Fruit fly (Drosophila melanogaster): ENCODE results near the gene Drsl3.

DNA sequence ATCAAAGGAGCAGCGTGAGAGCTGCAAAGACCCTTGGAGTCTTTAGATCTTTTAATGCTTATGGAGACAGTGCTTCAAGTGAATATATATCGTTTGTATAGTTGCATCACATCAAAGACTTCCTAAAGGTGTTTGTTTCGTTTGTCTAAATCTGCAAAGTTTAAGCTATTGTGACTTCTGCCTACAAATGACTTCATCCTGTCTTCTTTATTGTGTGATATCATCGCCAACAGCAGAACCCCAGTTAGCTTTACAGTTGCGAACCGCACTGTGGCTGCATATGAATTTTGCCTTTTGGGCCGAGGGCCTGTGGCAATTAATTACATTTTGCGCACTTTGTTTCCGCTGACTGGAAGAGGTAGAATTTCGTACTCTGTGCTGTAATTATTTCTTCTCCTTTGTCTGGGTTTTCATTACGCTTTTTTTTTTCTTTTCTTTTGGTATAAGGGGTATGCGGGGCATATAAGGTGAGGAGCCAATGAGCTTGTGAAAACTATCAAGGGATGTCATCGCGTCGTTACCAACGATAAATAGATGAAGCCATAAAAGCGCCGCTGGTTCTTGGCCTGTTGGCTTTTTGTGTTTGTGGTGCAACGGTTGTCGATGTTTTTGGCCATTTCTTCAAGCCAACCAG is 27.6 kb downstream of the Drsl3 start:
- TF ChIP-seq D19B (GFP tag; optimal IDR thresholded peaks at IDR 0.05) (no peak), stwl (tag; optimal IDR thresholded peaks at IDR 0.05) (no peak), insv (GFP tag; optimal IDR thresholded peaks at IDR 0.05) (no peak), CoRest (tag; optimal IDR thresholded peaks at IDR 0.05) (no peak), odd (GFP tag; optimal IDR thresholded peaks at IDR 0.05) (no peak), Atf6 (GFP tag; IDR thresholded peaks at IDR 0.05) (no peak), NC2β (GFP tag; optimal IDR thresholded peaks at IDR 0.05) (no peak), CG5953 (GFP tag; IDR thresholded peaks at IDR 0.05) (no peak), prd (optimal IDR thresholded peaks at IDR 0.05) (no peak), prd (GFP tag; IDR thresholded peaks at IDR 0.05) (no peak), jumu (GFP tag; optimal IDR thresholded peaks at IDR 0.05) (no peak), pnt (GFP tag; optimal IDR thresholded peaks at IDR 0.05) (no peak), Opbp (GFP tag; IDR thresholded peaks at IDR 0.05; ENCODE audit: partially characterized antibody) (no peak), Dll (GFP tag; IDR thresholded peaks at IDR 0.05; ENCODE audit: partially characterized antibody) (no peak), gem (tag; optimal IDR thresholded peaks at IDR 0.05) (no peak)
